Worm (Caenorhabditis elegans) whole organism, mixed stage, embryonic: ENCODE measurements around the gene pvf-1.

ENCODE experiments used
- blmp-1 ChIP-seq: fragments of 150-350 bp; optimal IDR thresholded peaks from 2 replicates; lab custom pipeline; 2014; ENCODE audit warnings: missing biosample characterization, missing genetic modification characterization
- ham-2 ChIP-seq: fragments of 200-800 bp; sonication (Bioruptor generic); optimal IDR thresholded peaks from 2 replicates; lab custom pipeline; 2018; ENCODE audit warnings: mild to moderate bottlenecking, missing genetic modification characterization, missing compliant biosample characterization
- lsy-2 ChIP-seq: fragments of 150-350 bp; optimal IDR thresholded peaks from 2 replicates; lab custom pipeline; 2014; ENCODE audit warnings: missing biosample characterization, missing genetic modification characterization
- mls-2 ChIP-seq: sonication (generic microtip); optimal IDR thresholded peaks from 2 replicates; lab custom pipeline; 2016; ENCODE audit warnings: mild to moderate bottlenecking, missing genetic modification characterization, moderate library complexity, missing compliant biosample characterization
- unc-62 ChIP-seq: fragments of 150-350 bp; optimal IDR thresholded peaks from 2 replicates; lab custom pipeline; 2014; ENCODE audit warnings: missing biosample characterization, missing genetic modification reagents, missing genetic modification characterization

- no peak for TF ChIP-seq blmp-1
- no peak for TF ChIP-seq mls-2 (tag; lab: Kevin White, UChicago)
- no peak for TF ChIP-seq lsy-2 (tag; lab: Kevin White, UChicago)
- no peak for TF ChIP-seq unc-62 (GFP tag; lab: Kevin White, UChicago)
- TF ChIP-seq ham-2 (GFP tag; lab: Kevin White, UChicago), result no peak
Observed at ce11 chrIII:1799407-1799806, 24.7 kb downstream of the pvf-1 start.
